Fruit fly (Drosophila melanogaster): ENCODE measurements around the gene CG31373.

DNA sequence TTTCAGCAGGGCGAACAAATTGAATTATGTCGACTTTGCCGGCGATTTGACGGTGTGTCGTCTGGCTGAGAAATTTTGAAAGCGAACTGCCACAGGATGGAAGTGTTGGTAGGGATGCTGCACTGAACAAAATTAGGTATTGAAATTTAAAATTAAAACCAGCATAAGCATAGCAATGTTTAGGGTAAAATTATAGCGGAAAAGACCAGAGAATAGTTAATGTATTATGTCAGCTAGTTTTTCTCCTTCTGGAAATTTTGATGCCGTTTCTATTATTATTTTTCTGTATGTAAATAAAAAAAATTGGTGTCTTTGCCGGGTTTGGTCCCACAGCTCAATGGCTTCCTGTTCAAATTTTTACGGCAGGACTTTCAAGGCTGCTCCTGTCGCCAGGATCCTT is 17.6 kb upstream of the CG31373 start:
- TF ChIP-seq CG3032 (tag; optimal IDR thresholded peaks at IDR 0.05) (no peak), CG6276 (GFP tag; optimal IDR thresholded peaks at IDR 0.05) (no peak), esn (GFP tag; optimal IDR thresholded peaks at IDR 0.05) (no peak), Met (GFP tag; optimal IDR thresholded peaks at IDR 0.05) (no peak), Blimp-1 (GFP tag; optimal IDR thresholded peaks at IDR 0.05) (no peak), Ets21C (GFP tag; optimal IDR thresholded peaks at IDR 0.05) (no peak), pdm3 (GFP tag; optimal IDR thresholded peaks at IDR 0.05) (no peak), CG34406 (GFP tag; optimal IDR thresholded peaks at IDR 0.05) (no peak), CG32006 (GFP tag; optimal IDR thresholded peaks at IDR 0.05) (no peak)
